Worm (Caenorhabditis elegans) whole organism, L1 larva: ENCODE data around the gene R10E8.3.
"Not testable (repeated sequence)": the region's sequence is repeated elsewhere in the genome, so short reads cannot be mapped to it uniquely, and the experiment has no call there.

Experiments used
- Y116A8C.19 ChIP-seq: sonication (generic microtip); optimal IDR thresholded peaks from 2 replicates; lab custom pipeline; 2016; ENCODE audit warnings: missing compliant biosample characterization, missing genetic modification characterization, borderline replicate concordance
- alr-1 ChIP-seq: fragments of 200-800 bp; sonication (Bioruptor generic); optimal IDR thresholded peaks from 2 replicates; lab custom pipeline; 2018; ENCODE audit warnings: borderline replicate concordance, mild to moderate bottlenecking, missing genetic modification characterization, missing compliant biosample characterization
- aly-2 ChIP-seq: fragments of 150-350 bp; optimal IDR thresholded peaks from 2 replicates; lab custom pipeline; 2014; ENCODE audit warnings: missing biosample characterization, missing genetic modification characterization
- ceh-88 ChIP-seq: fragments of 200-800 bp; sonication (Bioruptor generic); IDR thresholded peaks from 2 replicates; pipeline ENCODE4 v1.3.6; 2022; ENCODE audit warnings: missing genetic modification characterization, missing compliant biosample characterization
- ceh-90 ChIP-seq: sonication (generic microtip); optimal IDR thresholded peaks from 2 replicates; lab custom pipeline; 2016; ENCODE audit warnings: missing genetic modification characterization, missing compliant biosample characterization
- egl-13 ChIP-seq: sonication (generic microtip); optimal IDR thresholded peaks from 2 replicates; lab custom pipeline; 2016; ENCODE audit warnings: missing genotype, missing genetic modification reagents, missing genetic modification characterization, missing compliant biosample characterization
- egl-27 ChIP-seq, 2 experiments: fragments of 150-350 bp in 1 of 2; sonication (generic microtip); optimal IDR thresholded peaks; 3 replicates each; lab custom pipeline; 2017 to 2018; ENCODE audit warnings: missing biosample characterization in 2 of 2, missing genetic modification characterization in 2 of 2, missing genetic modification reagents in 2 of 2
- ets-5 ChIP-seq: fragments of 200-800 bp; sonication (Bioruptor generic); IDR thresholded peaks from 2 replicates; pipeline ENCODE4 v1.3.6; 2022; ENCODE audit warnings: missing genetic modification characterization, missing compliant biosample characterization
- fkh-10 ChIP-seq: sonication (generic microtip); optimal IDR thresholded peaks from 2 replicates; lab custom pipeline; 2017; ENCODE audit warnings: missing biosample characterization, missing genetic modification reagents, missing genetic modification characterization
- fkh-8 ChIP-seq: sonication (generic microtip); optimal IDR thresholded peaks from 2 replicates; lab custom pipeline; 2016; ENCODE audit warnings: mild to moderate bottlenecking, missing genetic modification characterization, missing compliant biosample characterization
- fos-1 ChIP-seq: fragments of 150-350 bp; optimal IDR thresholded peaks from 2 replicates; lab custom pipeline; 2014; ENCODE audit warnings: missing biosample characterization, missing genetic modification characterization
- grh-1 ChIP-seq: fragments of 200-800 bp; sonication (Bioruptor generic); IDR thresholded peaks from 2 replicates; pipeline ENCODE4 v1.3.6; 2022; ENCODE audit warnings: missing genetic modification reagents, missing genetic modification characterization, missing compliant biosample characterization
- hlh-17 ChIP-seq: fragments of 200-800 bp; sonication (Bioruptor generic); optimal IDR thresholded peaks from 2 replicates; lab custom pipeline; 2018; ENCODE audit warnings: missing genetic modification characterization, mild to moderate bottlenecking, missing compliant biosample characterization, moderate library complexity, borderline replicate concordance
- hpl-2 ChIP-seq: fragments of 150-350 bp; optimal IDR thresholded peaks from 2 replicates; lab custom pipeline; 2014; ENCODE audit warnings: missing biosample characterization, missing genetic modification reagents, missing genetic modification characterization
- irx-1 ChIP-seq: sonication (generic microtip); optimal IDR thresholded peaks from 2 replicates; lab custom pipeline; 2016; ENCODE audit warnings: missing genetic modification characterization, missing compliant biosample characterization
- jun-1 ChIP-seq: fragments of 150-350 bp; optimal IDR thresholded peaks from 2 replicates; lab custom pipeline; 2014; ENCODE audit warnings: missing biosample characterization, missing genetic modification reagents, missing genetic modification characterization
- lin-15B ChIP-seq: fragments of 150-350 bp; sonication (generic microtip); optimal IDR thresholded peaks from 3 replicates; lab custom pipeline; 2014; ENCODE audit warnings: missing biosample characterization, missing genetic modification characterization
- lir-3 ChIP-seq: sonication (generic microtip); optimal IDR thresholded peaks from 2 replicates; lab custom pipeline; 2016; ENCODE audit warnings: mild to moderate bottlenecking, missing genetic modification characterization, moderate library complexity, missing compliant biosample characterization; ENCODE audit not compliant: poor library complexity
- mef-2 ChIP-seq: fragments of 150-350 bp; optimal IDR thresholded peaks from 2 replicates; lab custom pipeline; 2014; ENCODE audit warnings: missing biosample characterization, missing genetic modification characterization
- mep-1 ChIP-seq: fragments of 150-350 bp; optimal IDR thresholded peaks from 2 replicates; lab custom pipeline; 2014; ENCODE audit warnings: missing biosample characterization, missing genetic modification characterization
- nhr-12 ChIP-seq: sonication (generic microtip); optimal IDR thresholded peaks from 2 replicates; lab custom pipeline; 2017; ENCODE audit warnings: missing biosample characterization, missing genetic modification characterization
- nhr-237 ChIP-seq: fragments of 150-350 bp; optimal IDR thresholded peaks from 2 replicates; lab custom pipeline; 2014; ENCODE audit warnings: missing biosample characterization, missing genetic modification characterization
- nhr-71 ChIP-seq: sonication (generic microtip); optimal IDR thresholded peaks from 2 replicates; lab custom pipeline; 2016; ENCODE audit warnings: mild to moderate bottlenecking, missing genetic modification characterization, moderate library complexity, missing compliant biosample characterization
- nhr-76 ChIP-seq: sonication (generic microtip); optimal IDR thresholded peaks from 2 replicates; lab custom pipeline; 2017; ENCODE audit warnings: missing biosample characterization, missing genetic modification characterization
- nhr-84 ChIP-seq: sonication (generic microtip); optimal IDR thresholded peaks from 2 replicates; lab custom pipeline; 2017; ENCODE audit warnings: missing biosample characterization, missing genetic modification characterization
- nhr-85 ChIP-seq: sonication (generic microtip); peaks from one replicate; lab custom pipeline; 2016; ENCODE audit warnings: missing genetic modification characterization, inconsistent platforms, missing compliant biosample characterization
- pag-3 ChIP-seq: sonication (generic microtip); optimal IDR thresholded peaks from 2 replicates; lab custom pipeline; 2017; ENCODE audit warnings: missing genetic modification characterization, mild to moderate bottlenecking, missing compliant biosample characterization, antibody characterized with exemption, borderline replicate concordance; ENCODE audit not compliant: insufficient read depth
- rnt-1 ChIP-seq: sonication (generic microtip); optimal IDR thresholded peaks from 2 replicates; lab custom pipeline; 2016; ENCODE audit warnings: mild to moderate bottlenecking, missing genetic modification characterization, moderate library complexity, missing compliant biosample characterization
- snu-23 ChIP-seq: sonication (generic microtip); optimal IDR thresholded peaks from 2 replicates; lab custom pipeline; 2016; ENCODE audit warnings: missing genetic modification characterization, missing compliant biosample characterization
- sox-4 ChIP-seq: sonication (generic microtip); optimal IDR thresholded peaks from 2 replicates; lab custom pipeline; 2016; ENCODE audit warnings: missing genetic modification characterization, missing compliant biosample characterization
- sup-37 ChIP-seq: fragments of 200-800 bp; sonication (Bioruptor generic); optimal IDR thresholded peaks from 2 replicates; lab custom pipeline; 2018; ENCODE audit warnings: mild to moderate bottlenecking, missing genetic modification characterization, missing compliant biosample characterization
- tlp-1 ChIP-seq: fragments of 150-350 bp; optimal IDR thresholded peaks from 2 replicates; lab custom pipeline; 2014; ENCODE audit warnings: missing biosample characterization, missing genetic modification characterization
- unc-130 ChIP-seq: fragments of 150-350 bp; optimal IDR thresholded peaks from 2 replicates; lab custom pipeline; 2017; ENCODE audit warnings: missing biosample characterization, missing genetic modification characterization, inconsistent platforms
- unc-62 ChIP-seq: fragments of 150-350 bp; optimal IDR thresholded peaks from 2 replicates; lab custom pipeline; 2014; ENCODE audit warnings: missing biosample characterization, missing genetic modification reagents, missing genetic modification characterization
- vab-15 ChIP-seq: sonication (generic microtip); optimal IDR thresholded peaks from 2 replicates; lab custom pipeline; 2017; ENCODE audit warnings: missing genotype, mild to moderate bottlenecking, missing genetic modification characterization, missing compliant biosample characterization
- xbp-1 ChIP-seq: sonication (generic microtip); optimal IDR thresholded peaks from 2 replicates; lab custom pipeline; 2016; ENCODE audit warnings: missing genetic modification characterization, missing compliant biosample characterization
- zip-4 ChIP-seq: fragments of 200-800 bp; sonication (Bioruptor generic); optimal IDR thresholded peaks from 2 replicates; lab custom pipeline; 2018; ENCODE audit warnings: mild to moderate bottlenecking, missing genetic modification characterization, moderate library complexity, missing compliant biosample characterization

Gene R10E8.3

ce11 chrV:18235808-18236207 lies 756 bp downstream of the R10E8.3 start:
- no peak for TF ChIP-seq zip-4 (GFP tag; lab: Kevin White, UChicago)
- no peak for TF ChIP-seq pag-3 (tag; lab: Kevin White, UChicago)
- TF ChIP-seq fos-1 (tag; lab: Kevin White, UChicago) = no peak
- no peak for TF ChIP-seq lin-15B (tag; lab: Kevin White, UChicago)
- TF ChIP-seq hlh-17 (GFP tag; lab: Kevin White, UChicago) = no peak
- no peak for TF ChIP-seq hpl-2
- no peak for TF ChIP-seq nhr-85
- no peak for TF ChIP-seq mep-1 (tag; lab: Kevin White, UChicago)
- no peak for TF ChIP-seq nhr-71 (tag; lab: Kevin White, UChicago)
- no peak for TF ChIP-seq egl-13
- TF ChIP-seq unc-62 (GFP tag; lab: Kevin White, UChicago) = no peak
- TF ChIP-seq nhr-84 (tag; lab: Kevin White, UChicago) = no peak
- no peak for TF ChIP-seq mef-2 (tag; lab: Kevin White, UChicago)
- TF ChIP-seq grh-1 (GFP tag; lab: Robert Waterston, UW) = no peak
- no peak for TF ChIP-seq fkh-8 (tag; lab: Kevin White, UChicago)
- no peak for TF ChIP-seq alr-1
- no peak for TF ChIP-seq snu-23 (GFP tag; lab: Kevin White, UChicago)
- no peak for TF ChIP-seq rnt-1

ce11 chrV:18224353-18224752 lies 12.2 kb downstream of the R10E8.3 start, which contains the start of gene F16H6.10:
TSS of gene F16H6.10 (minus strand) at chrV:18224453.
- TF ChIP-seq aly-2 (tag; lab: Kevin White, UChicago) (no peak), hpl-2 (no peak)

ce11 chrV:18216784-18217183 lies 19.8 kb downstream of the R10E8.3 start, which contains the start of gene F16H6.9:
TSS of gene F16H6.9 (plus strand) at chrV:18217084.
- TF ChIP-seq nhr-237 (tag; lab: Kevin White, UChicago); Y116A8C.19 (tag; lab: Kevin White, UChicago); sup-37 (GFP tag; lab: Kevin White, UChicago): not testable (repeated sequence)

ce11 chrV:18216175-18216574 lies 20.4 kb downstream of the R10E8.3 start, which contains the start of gene F16H6.8:
TSS of gene F16H6.8 (minus strand) at chrV:18216275.
- TF ChIP-seq ceh-88 (GFP tag; lab: Robert Waterston, UW); nhr-76 (tag; lab: Kevin White, UChicago); mep-1 (tag; lab: Kevin White, UChicago): not testable (repeated sequence)

- TF ChIP-seq unc-62 (GFP tag; lab: Kevin White, UChicago) (no peak), nhr-12 (no peak), Y116A8C.19 (tag; lab: Kevin White, UChicago) (no peak), tlp-1 (tag; lab: Kevin White, UChicago) (no peak), vab-15 (tag; lab: Kevin White, UChicago) (no peak), zip-4 (GFP tag; lab: Kevin White, UChicago) (no peak), egl-27 (tag; optimal IDR thresholded peaks at IDR 0.05; lab: Kevin White, UChicago) (no peak), egl-13 (no peak), ceh-90 (tag; lab: Kevin White, UChicago) (no peak), nhr-237 (tag; lab: Kevin White, UChicago) (no peak), nhr-85 (no peak), fkh-8 (tag; lab: Kevin White, UChicago) (no peak), irx-1 (tag; lab: Kevin White, UChicago) (no peak), fkh-10 (GFP tag; lab: Kevin White, UChicago) (no peak)
- TF ChIP-seq, all 84 proteins: peak for 0
These were observed 23.7 kb downstream of the R10E8.3 start for ce11 chrV:18212848-18213247.

ce11 chrV:18209071-18209470 lies 27.5 kb downstream of the R10E8.3 start, which contains the start of gene F16H6.7:
TSS of gene F16H6.7 (minus strand) at chrV:18209171.
- TF ChIP-seq sup-37 (GFP tag; lab: Kevin White, UChicago) (no peak), rnt-1 (no peak), xbp-1 (tag; lab: Kevin White, UChicago) (no peak), sox-4 (tag; lab: Kevin White, UChicago) (no peak), ceh-90 (tag; lab: Kevin White, UChicago) (no peak), jun-1 (tag; lab: Kevin White, UChicago) (no peak), ets-5 (GFP tag; lab: Robert Waterston, UW) (no peak), nhr-237 (tag; lab: Kevin White, UChicago) (no peak), egl-13 (no peak), unc-130 (tag; lab: Kevin White, UChicago) (no peak), lir-3 (tag; lab: Kevin White, UChicago) (no peak), mep-1 (tag; lab: Kevin White, UChicago) (no peak)
